Worm (Caenorhabditis elegans): ENCODE results near the gene R11D1.2.

The R11D1.2 gene

ce11 chrV:12708305-12708704 is at the start of gene R11D1.2:
TSS of gene R11D1.2 (plus strand) at chrV:12708605.
- no peak for TF ChIP-seq R02D3.7 (tag; optimal IDR thresholded peaks at IDR 0.05)
- TF ChIP-seq jun-1 (tag; optimal IDR thresholded peaks at IDR 0.05) = no peak
- TF ChIP-seq ama-1 (optimal IDR thresholded peaks at IDR 0.05) = no peak
- no peak for TF ChIP-seq nhr-12 (tag; optimal IDR thresholded peaks at IDR 0.05)

- no peak for TF ChIP-seq unc-62 (GFP tag; optimal IDR thresholded peaks at IDR 0.05)
- peak; percentile 55 for TF ChIP-seq nfya-1 (tag; optimal IDR thresholded peaks at IDR 0.05; ENCODE audit: insufficient read depth)
- TF ChIP-seq ceh-9 (tag; optimal IDR thresholded peaks at IDR 0.05) = no peak
- peak; percentile 27 for TF ChIP-seq nhr-43 (tag; optimal IDR thresholded peaks at IDR 0.05; ENCODE audit: poor library complexity, severe bottlenecking)
- no peak for TF ChIP-seq lin-39 (tag; optimal IDR thresholded peaks at IDR 0.05)
- no peak for TF ChIP-seq fkh-2 (tag; optimal IDR thresholded peaks at IDR 0.05)
- TF ChIP-seq elt-2 (tag; optimal IDR thresholded peaks at IDR 0.05) = peak; percentile 23
- TF ChIP-seq nhr-28 (tag; optimal IDR thresholded peaks at IDR 0.05) = no peak
- TF ChIP-seq aly-2 (tag; optimal IDR thresholded peaks at IDR 0.05) = no peak
- no peak for TF ChIP-seq nhr-237 (tag; optimal IDR thresholded peaks at IDR 0.05)
- peak; percentile 34 for TF ChIP-seq R02D3.7 (tag; optimal IDR thresholded peaks at IDR 0.05)
- TF ChIP-seq elt-1 (tag; optimal IDR thresholded peaks at IDR 0.05) = no peak
- TF ChIP-seq hmg-11 (tag; optimal IDR thresholded peaks at IDR 0.05) = peak; percentile 62
- peak; percentile 4 for TF ChIP-seq lsy-12 (tag; optimal IDR thresholded peaks at IDR 0.05)
- TF ChIP-seq tbx-2 (tag; optimal IDR thresholded peaks at IDR 0.05) = peak; percentile 27
- TF ChIP-seq nhr-25 (tag; optimal IDR thresholded peaks at IDR 0.05) = peak; percentile 55
- no peak for TF ChIP-seq ama-1 (optimal IDR thresholded peaks at IDR 0.05)
- peak; percentile 68 for TF ChIP-seq snpc-4 (tag; optimal IDR thresholded peaks at IDR 0.05)
- no peak for TF ChIP-seq mml-1 (tag; optimal IDR thresholded peaks at IDR 0.05)
- TF ChIP-seq nhr-11 (tag; optimal IDR thresholded peaks at IDR 0.05) = no peak
- TF ChIP-seq nhr-76 (tag; optimal IDR thresholded peaks at IDR 0.05) = no peak
- TF ChIP-seq egl-5 (tag; optimal IDR thresholded peaks at IDR 0.05) = no peak
- TF ChIP-seq nhr-23 (tag; optimal IDR thresholded peaks at IDR 0.05) = peak; percentile 84
- no peak for TF ChIP-seq sea-2 (GFP tag; optimal IDR thresholded peaks at IDR 0.05)
- TF ChIP-seq pqm-1 (tag; optimal IDR thresholded peaks at IDR 0.05) = no peak
- TF ChIP-seq fkh-10 (GFP tag; optimal IDR thresholded peaks at IDR 0.05) = no peak
- TF ChIP-seq pha-4 (tag; optimal IDR thresholded peaks at IDR 0.05) = peak; percentile 46
- no peak for TF ChIP-seq elt-3 (tag; optimal IDR thresholded peaks at IDR 0.05)
- TF ChIP-seq ztf-4 (tag; optimal IDR thresholded peaks at IDR 0.05) = no peak
- no peak for TF ChIP-seq nhr-67 (tag; optimal IDR thresholded peaks at IDR 0.05)
- TF ChIP-seq nhr-77 (tag; optimal IDR thresholded peaks at IDR 0.05) = no peak
- TF ChIP-seq skn-1 (tag; optimal IDR thresholded peaks at IDR 0.05) = no peak
- TF ChIP-seq jun-1 (tag; optimal IDR thresholded peaks at IDR 0.05) = no peak
- no peak for TF ChIP-seq ceh-82 (tag; optimal IDR thresholded peaks at IDR 0.05)
- no peak for TF ChIP-seq ceh-16 (tag; optimal IDR thresholded peaks at IDR 0.05)
- no peak for TF ChIP-seq egl-27 (tag; optimal IDR thresholded peaks at IDR 0.05)
- no peak for TF ChIP-seq fos-1 (tag; optimal IDR thresholded peaks at IDR 0.05)
- TF ChIP-seq ceh-28 (tag; optimal IDR thresholded peaks at IDR 0.05) = no peak
- no peak for TF ChIP-seq ZK546.5 (tag; optimal IDR thresholded peaks at IDR 0.05)
- no peak for TF ChIP-seq eor-1 (tag; optimal IDR thresholded peaks at IDR 0.05)
- no peak for TF ChIP-seq ztf-11 (tag; optimal IDR thresholded peaks at IDR 0.05)
- TF ChIP-seq zag-1 (tag; optimal IDR thresholded peaks at IDR 0.05) = no peak
- peak; percentile 49 for TF ChIP-seq lin-15B (tag; optimal IDR thresholded peaks at IDR 0.05)
- TF ChIP-seq mdl-1 (tag; optimal IDR thresholded peaks at IDR 0.05) = no peak
- TF ChIP-seq daf-12 (tag; optimal IDR thresholded peaks at IDR 0.05) = no peak
- no peak for TF ChIP-seq nhr-12 (tag; optimal IDR thresholded peaks at IDR 0.05)
- TF ChIP-seq unc-39 (tag; optimal IDR thresholded peaks at IDR 0.05) = no peak
Observed at ce11 chrV:12659426-12659825, 49.0 kb upstream of the R11D1.2 start, which contains the start of gene ccch-3. TSS of gene ccch-3 (minus strand) at chrV:12659687.

Measured in whole organism, L3 larva.